Fruit fly (Drosophila melanogaster): ENCODE measurements around the gene Usp2.

The Usp2 gene

dm6 chrX:22487667-22488593, 32.3 kb downstream of the Usp2 start (continued):
- TF ChIP-seq nom (GFP tag; optimal IDR thresholded peaks at IDR 0.05) = peak; percentile 24
- peak; percentile 17 for TF ChIP-seq zfh2 (GFP tag; optimal IDR thresholded peaks at IDR 0.05)
- TF ChIP-seq CG2129 (GFP tag; IDR thresholded peaks at IDR 0.05; ENCODE audit: partially characterized antibody) = no peak
- TF ChIP-seq Max (GFP tag; optimal IDR thresholded peaks at IDR 0.05) = peak; percentile 22
- TF ChIP-seq Ada2b (GFP tag; IDR thresholded peaks at IDR 0.05) = peak; percentile 52
- TF ChIP-seq Bdp1 (GFP tag; optimal IDR thresholded peaks at IDR 0.05) = no peak
- no peak for TF ChIP-seq CTCF (GFP tag; optimal IDR thresholded peaks at IDR 0.05)
- peak; percentile 39 for TF ChIP-seq cg (GFP tag; optimal IDR thresholded peaks at IDR 0.05)
- TF ChIP-seq CG4617 (GFP tag; optimal IDR thresholded peaks at IDR 0.05; ENCODE audit: borderline replicate concordance) = no peak
- no peak for TF ChIP-seq otp (GFP tag; IDR thresholded peaks at IDR 0.05)
- no peak for TF ChIP-seq hkb (optimal IDR thresholded peaks at IDR 0.05)
- TF ChIP-seq hkb (GFP tag; IDR thresholded peaks at IDR 0.05) = 0 out of 2 replicates have a peak, but pooled peaks have one; percentile 22
- peak; percentile 57 for TF ChIP-seq lab (GFP tag; optimal IDR thresholded peaks at IDR 0.05)
- peak; percentile 55 for TF ChIP-seq Ets65A (GFP tag)
- TF ChIP-seq Ravus (GFP tag; IDR thresholded peaks at IDR 0.05) = peak; percentile 20; the same call in 1 of the 2 replicates
- TF ChIP-seq lmd (GFP tag; IDR thresholded peaks at IDR 0.05) = peak; percentile 35; the same call in 1 of the 2 replicates
- TF ChIP-seq CG14860 (GFP tag; IDR thresholded peaks at IDR 0.05; ENCODE audit: partially characterized antibody) = no peak
- TF ChIP-seq Blimp-1 (GFP tag; optimal IDR thresholded peaks at IDR 0.05) = peak; percentile 33
- TF ChIP-seq sens-2 (GFP tag; IDR thresholded peaks at IDR 0.05) = no peak
- no peak for TF ChIP-seq Atf-2 (GFP tag; optimal IDR thresholded peaks at IDR 0.05)
- TF ChIP-seq Dad (GFP tag; optimal IDR thresholded peaks at IDR 0.05) = no peak
- TF ChIP-seq al (GFP tag; IDR thresholded peaks at IDR 0.05) = peak; percentile 29; the same call in 1 of the 2 replicates
- TF ChIP-seq mirr (GFP tag; optimal IDR thresholded peaks at IDR 0.05) = peak; percentile 44
- TF ChIP-seq Dek (tag; optimal IDR thresholded peaks at IDR 0.05) = peak; percentile 43
- TF ChIP-seq grau (tag; optimal IDR thresholded peaks at IDR 0.05) = peak; percentile 44
- TF ChIP-seq CG8924 (tag; optimal IDR thresholded peaks at IDR 0.05) = peak; percentile 39
- peak; percentile 72; the same call in 1 of the 4 replicates for TF ChIP-seq chinmo (GFP tag; IDR thresholded peaks at IDR 0.05; ENCODE audit: partially characterized antibody)
- peak; percentile 67; the same call in 1 of the 3 replicates for TF ChIP-seq CG11456 (GFP tag; IDR thresholded peaks at IDR 0.05)
- peak; percentile 55 for TF ChIP-seq Meics (GFP tag; optimal IDR thresholded peaks at IDR 0.05)
- 0 out of 3 replicates have a peak, but pooled peaks have one; percentile 20 for TF ChIP-seq gce (GFP tag; IDR thresholded peaks at IDR 0.05)
- TF ChIP-seq CG10959 (GFP tag; IDR thresholded peaks at IDR 0.05) = no peak
- TF ChIP-seq pum (GFP tag; optimal IDR thresholded peaks at IDR 0.05) = no peak
- peak; percentile 22; the same call in 1 of the 2 replicates for TF ChIP-seq Xrp1 (GFP tag; IDR thresholded peaks at IDR 0.05)
- TF ChIP-seq Mad (GFP tag; optimal IDR thresholded peaks at IDR 0.05) = no peak
- TF ChIP-seq dmrt99B (tag; optimal IDR thresholded peaks at IDR 0.05) = peak; percentile 64
- TF ChIP-seq CG3726 (GFP tag; IDR thresholded peaks at IDR 0.05) = 0 out of 3 replicates have a peak, but pooled peaks have one; percentile 13
- no peak for TF ChIP-seq Oaz (GFP tag; IDR thresholded peaks at IDR 0.05)
- no peak for TF ChIP-seq stwl (tag; optimal IDR thresholded peaks at IDR 0.05)
- peak; percentile 70 for TF ChIP-seq PHDP (tag; optimal IDR thresholded peaks at IDR 0.05)
- TF ChIP-seq CG6813 (GFP tag; optimal IDR thresholded peaks at IDR 0.05) = no peak
- TF ChIP-seq Rx (GFP tag; IDR thresholded peaks at IDR 0.05) = no peak
- TF ChIP-seq B-H1 (GFP tag; IDR thresholded peaks at IDR 0.05) = peak; percentile 42; the same call in 1 of the 3 replicates
- TF ChIP-seq CG3281 (GFP tag; optimal IDR thresholded peaks at IDR 0.05) = peak; percentile 68
- TF ChIP-seq da (GFP tag; optimal IDR thresholded peaks at IDR 0.05) = no peak
- peak; percentile 49 for TF ChIP-seq CG10979 (tag; optimal IDR thresholded peaks at IDR 0.05)
- no peak for TF ChIP-seq hb (GFP tag; IDR thresholded peaks at IDR 0.05; ENCODE audit: partially characterized antibody)
- TF ChIP-seq HmgZ (tag; optimal IDR thresholded peaks at IDR 0.05) = no peak
- no peak for TF ChIP-seq peb (GFP tag; IDR thresholded peaks at IDR 0.05)
- peak; percentile 69 for TF ChIP-seq CG32532 (GFP tag; IDR thresholded peaks at IDR 0.05)
